Fruit fly (Drosophila melanogaster) Kc167 (cell line): ENCODE data around the gene CG2680.

ENCODE experiments used
- Myc ChIP-seq: fragments of >200 bp; optimal IDR thresholded peaks from 2 replicates; lab custom pipeline; 2017; ENCODE audit warnings: missing external identifiers
- Sin3A ChIP-seq: fragments of >200 bp; optimal IDR thresholded peaks from 2 replicates; lab custom pipeline; 2018; ENCODE audit warnings: missing external identifiers
- h ChIP-seq: fragments of >200 bp; optimal IDR thresholded peaks from 3 replicates; lab custom pipeline; 2018; ENCODE audit warnings: missing external identifiers
- insv ChIP-seq: fragments of >200 bp; optimal IDR thresholded peaks from 3 replicates; lab custom pipeline; 2018; ENCODE audit warnings: missing external identifiers
- psq ChIP-seq: fragments of >200 bp; optimal IDR thresholded peaks from 2 replicates; lab custom pipeline; 2017; ENCODE audit warnings: missing external identifiers

DNA sequence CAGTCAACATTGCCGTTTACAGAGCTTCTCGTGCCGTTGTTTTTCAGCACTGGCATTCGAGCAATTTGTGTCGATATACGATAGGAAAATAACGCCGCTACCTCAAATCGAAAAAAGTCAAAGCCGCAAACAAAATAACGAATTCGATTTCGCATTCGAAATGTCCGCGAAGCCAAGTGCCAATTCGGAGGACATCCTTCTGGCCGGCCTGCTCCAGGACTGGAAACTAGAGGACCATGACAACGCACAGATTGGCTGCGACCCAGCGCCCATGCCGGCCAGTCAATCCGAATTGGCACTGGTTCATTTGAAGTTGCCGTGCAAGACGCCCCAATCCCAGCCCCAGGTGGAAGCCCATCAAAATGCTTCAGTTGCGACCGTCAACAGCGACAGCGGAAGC lies 7.5 kb upstream of the CG2680 start:
- TF ChIP-seq psq, result no peak
- no peak for TF ChIP-seq h (lab: Kevin White, UChicago)
- TF ChIP-seq Sin3A (lab: Kevin White, UChicago), result no peak
- no peak for TF ChIP-seq insv (lab: Kevin White, UChicago)
- no peak for TF ChIP-seq Myc (lab: Kevin White, UChicago)
